Worm (Caenorhabditis elegans): Measurements from ENCODE around the gene T22F7.3.

The T22F7.3 gene

ce11 chrIII:526824-527223 is 3.0 kb upstream of the T22F7.3 start, which contains the start of gene T22F7.4:
Gene T22F7.4, minus strand, starts transcription at chrIII:526924.
- TF ChIP-seq hlh-6 (tag; optimal IDR thresholded peaks at IDR 0.05) (no peak), pax-1 (tag; optimal IDR thresholded peaks at IDR 0.05) (no peak), hlh-30 (tag; optimal IDR thresholded peaks at IDR 0.05; ENCODE audit: insufficient read depth) (no peak)

- TF ChIP-seq ceh-18 (tag; optimal IDR thresholded peaks at IDR 0.05) (no peak), fkh-6 (tag; optimal IDR thresholded peaks at IDR 0.05) (no peak), tbx-2 (tag; optimal IDR thresholded peaks at IDR 0.05) (no peak), tbx-7 (tag; optimal IDR thresholded peaks at IDR 0.05) (no peak), unc-55 (GFP tag; optimal IDR thresholded peaks at IDR 0.05) (no peak), T23F11.4 (GFP tag; optimal IDR thresholded peaks at IDR 0.05) (no peak), mec-3 (tag; optimal IDR thresholded peaks at IDR 0.05; ENCODE audit: borderline replicate concordance) (no peak), eyg-1 (tag; optimal IDR thresholded peaks at IDR 0.05) (no peak), pax-1 (tag; optimal IDR thresholded peaks at IDR 0.05) (no peak)
These were observed 10.5 kb downstream of the T22F7.3 start for ce11 chrIII:513360-513759.

- no peak for TF ChIP-seq odd-2 (tag; optimal IDR thresholded peaks at IDR 0.05)
- peak; percentile 12 for TF ChIP-seq pha-2 (tag; optimal IDR thresholded peaks at IDR 0.05)
These were observed 11.7 kb downstream of the T22F7.3 start, which contains the start of gene F30H5.3 for ce11 chrIII:512117-512516. Gene F30H5.3, minus strand, starts transcription at chrIII:512217.

ce11 chrIII:509045-509444 is 14.8 kb downstream of the T22F7.3 start:
- TF ChIP-seq ahr-1 (tag; optimal IDR thresholded peaks at IDR 0.05) (no peak), nhr-232 (tag; optimal IDR thresholded peaks at IDR 0.05) (no peak), eyg-1 (tag; optimal IDR thresholded peaks at IDR 0.05) (no peak), ceh-34 (tag; optimal IDR thresholded peaks at IDR 0.05) (no peak), elt-4 (tag; optimal IDR thresholded peaks at IDR 0.05) (no peak), unc-86 (tag; optimal IDR thresholded peaks at IDR 0.05) (no peak), unc-55 (GFP tag; optimal IDR thresholded peaks at IDR 0.05) (no peak), che-1 (tag; optimal IDR thresholded peaks at IDR 0.05) (no peak), unc-42 (tag; optimal IDR thresholded peaks at IDR 0.05) (no peak), C08G9.2 (tag; optimal IDR thresholded peaks at IDR 0.05) (no peak), ceh-45 (GFP tag; IDR thresholded peaks at IDR 0.05) (no peak), ceh-19 (GFP tag; optimal IDR thresholded peaks at IDR 0.05) (no peak), ceh-30 (tag; optimal IDR thresholded peaks at IDR 0.05) (no peak)

ce11 chrIII:502583-502982 is 21.3 kb downstream of the T22F7.3 start:
- TF ChIP-seq ceh-24 (tag; optimal IDR thresholded peaks at IDR 0.05) (peak; percentile 76), zip-5 (tag; optimal IDR thresholded peaks at IDR 0.05) (peak; percentile 35), nfya-1 (tag; optimal IDR thresholded peaks at IDR 0.05) (peak; percentile 66), ceh-31 (tag; optimal IDR thresholded peaks at IDR 0.05) (peak; percentile 78), madf-2 (tag; optimal IDR thresholded peaks at IDR 0.05) (peak; percentile 86), ceh-18 (tag; optimal IDR thresholded peaks at IDR 0.05) (peak; percentile 88), K02D7.2 (tag; optimal IDR thresholded peaks at IDR 0.05) (peak; percentile 82), C08G9.2 (tag; optimal IDR thresholded peaks at IDR 0.05) (peak; percentile 78), ceh-48 (tag; optimal IDR thresholded peaks at IDR 0.05) (peak; percentile 75), ztf-16 (tag; optimal IDR thresholded peaks at IDR 0.05) (peak; percentile 88), pha-2 (tag; optimal IDR thresholded peaks at IDR 0.05) (peak; percentile 86), pros-1 (tag; optimal IDR thresholded peaks at IDR 0.05) (peak; percentile 82), ahr-1 (tag; optimal IDR thresholded peaks at IDR 0.05) (peak; percentile 22), mec-3 (tag; optimal IDR thresholded peaks at IDR 0.05; ENCODE audit: borderline replicate concordance) (peak; percentile 56), fkh-6 (tag; optimal IDR thresholded peaks at IDR 0.05) (peak; percentile 87), npax-4 (tag; optimal IDR thresholded peaks at IDR 0.05) (peak; percentile 78), ref-2 (tag; optimal IDR thresholded peaks at IDR 0.05) (peak; percentile 85), hlh-8 (tag; optimal IDR thresholded peaks at IDR 0.05) (peak; percentile 80), unc-42 (tag; optimal IDR thresholded peaks at IDR 0.05) (peak; percentile 56), unc-55 (GFP tag; optimal IDR thresholded peaks at IDR 0.05) (no peak), unc-3 (GFP tag; conservative IDR thresholded peaks at IDR 0.05) (peak; percentile 85), unc-3 (tag; optimal IDR thresholded peaks at IDR 0.05) (peak; percentile 74), Y22D7AL.16 (tag; optimal IDR thresholded peaks at IDR 0.05) (peak; percentile 84), C38D4.7 (GFP tag; optimal IDR thresholded peaks at IDR 0.05) (peak; percentile 83), unc-86 (tag; optimal IDR thresholded peaks at IDR 0.05) (peak; percentile 62), pqm-1 (tag; optimal IDR thresholded peaks at IDR 0.05) (peak; percentile 87), pag-3 (tag; optimal IDR thresholded peaks at IDR 0.05; ENCODE audit: borderline replicate concordance) (peak; percentile 56), T23F11.4 (GFP tag; optimal IDR thresholded peaks at IDR 0.05) (peak; percentile 89), sox-4 (tag; optimal IDR thresholded peaks at IDR 0.05) (peak; percentile 87), hlh-13 (GFP tag; optimal IDR thresholded peaks at IDR 0.05) (peak; percentile 87)

All from whole organism, late embryonic.